Fruit fly (Drosophila melanogaster) whole organism, larva: Measurements from ENCODE around the gene mask.

Source experiments
- noc ChIP-seq: fragments of 200-800 bp; sonication (Bioruptor generic); optimal IDR thresholded peaks from 3 replicates; lab custom pipeline; 2019; ENCODE audit warnings: missing biosample characterization, mild to moderate bottlenecking, missing genetic modification characterization, moderate library complexity

Gene mask

DNA sequence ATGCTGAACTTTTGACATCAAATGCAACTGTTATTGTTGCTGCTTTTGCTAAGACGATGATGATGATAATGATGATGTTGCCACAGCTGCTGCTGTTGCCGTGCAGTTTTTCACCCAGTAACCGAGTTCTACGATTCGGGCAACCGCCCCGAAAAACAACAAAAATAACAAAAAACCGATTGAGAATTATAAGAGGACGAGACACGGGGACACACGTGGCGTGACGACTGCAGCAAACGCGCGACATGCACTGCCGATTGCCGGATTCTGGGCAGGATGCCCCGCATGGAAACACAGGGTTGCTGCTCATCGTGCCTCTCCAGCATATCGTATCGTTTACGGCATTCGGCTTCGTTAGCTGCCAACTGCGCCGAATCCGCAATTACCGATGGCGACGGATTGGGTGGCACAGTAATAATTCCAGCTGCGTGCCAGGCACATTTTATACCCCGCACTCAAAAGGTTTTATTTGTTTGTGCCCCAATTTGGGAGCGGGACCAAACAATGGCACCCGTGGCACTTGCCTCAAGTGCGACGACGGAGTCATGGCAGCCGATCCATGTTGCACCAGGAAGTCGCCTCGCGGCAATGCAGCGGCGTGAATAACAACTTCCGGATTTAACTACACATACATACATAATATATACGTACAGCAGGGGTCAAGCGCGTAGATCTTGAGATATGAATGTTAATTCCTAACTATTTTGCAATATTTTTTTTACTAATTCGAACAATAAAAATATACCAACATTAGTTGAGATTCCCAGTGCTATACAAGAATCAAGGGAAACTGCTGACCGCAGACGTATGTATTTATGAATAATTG lies 33.4 kb downstream of the mask start:
- TF ChIP-seq noc, result no peak

DNA sequence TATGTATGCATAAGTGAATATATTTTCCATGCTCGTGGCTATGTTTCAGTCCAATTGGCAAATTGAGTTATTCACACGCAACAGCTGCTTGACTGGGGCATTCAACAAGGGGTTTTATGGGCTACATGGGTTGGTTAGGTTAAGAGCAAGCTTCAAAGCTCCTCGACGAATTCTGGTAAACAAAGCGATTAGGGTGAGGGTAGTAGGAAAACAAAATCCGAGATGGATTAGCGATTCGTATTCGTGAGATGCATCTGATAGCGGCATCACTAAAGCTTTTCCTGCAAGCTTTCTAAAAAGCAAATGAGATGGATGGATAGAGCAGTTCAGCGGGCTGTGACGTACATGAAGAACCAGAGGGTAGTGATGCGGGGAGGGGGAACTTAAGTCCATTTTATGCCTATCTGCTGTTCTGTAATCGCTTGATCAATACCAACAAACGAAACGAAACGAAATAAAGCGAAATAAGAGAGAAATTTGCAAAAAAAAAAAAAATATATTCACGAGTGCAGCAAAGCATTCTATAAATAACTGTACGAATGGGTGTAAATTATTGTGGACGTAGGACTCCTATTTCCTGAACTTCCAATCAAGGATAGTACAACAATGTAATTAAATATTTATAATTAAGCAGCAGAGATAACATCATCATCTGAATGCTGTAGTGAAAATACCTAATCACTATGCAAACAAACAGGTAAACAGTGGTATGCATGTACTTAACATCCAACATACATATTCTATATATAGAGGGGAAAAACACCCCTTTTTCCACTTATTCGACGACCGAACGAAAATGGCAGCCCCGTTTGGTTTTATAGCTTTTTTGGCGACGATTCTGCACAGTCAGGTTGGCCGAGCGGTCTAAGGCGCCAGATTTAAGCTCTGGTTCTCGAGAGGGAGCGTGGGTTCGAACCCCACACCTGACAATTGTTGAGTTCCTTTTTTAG lies 34.3 kb downstream of the mask start:
- no peak for TF ChIP-seq noc

DNA sequence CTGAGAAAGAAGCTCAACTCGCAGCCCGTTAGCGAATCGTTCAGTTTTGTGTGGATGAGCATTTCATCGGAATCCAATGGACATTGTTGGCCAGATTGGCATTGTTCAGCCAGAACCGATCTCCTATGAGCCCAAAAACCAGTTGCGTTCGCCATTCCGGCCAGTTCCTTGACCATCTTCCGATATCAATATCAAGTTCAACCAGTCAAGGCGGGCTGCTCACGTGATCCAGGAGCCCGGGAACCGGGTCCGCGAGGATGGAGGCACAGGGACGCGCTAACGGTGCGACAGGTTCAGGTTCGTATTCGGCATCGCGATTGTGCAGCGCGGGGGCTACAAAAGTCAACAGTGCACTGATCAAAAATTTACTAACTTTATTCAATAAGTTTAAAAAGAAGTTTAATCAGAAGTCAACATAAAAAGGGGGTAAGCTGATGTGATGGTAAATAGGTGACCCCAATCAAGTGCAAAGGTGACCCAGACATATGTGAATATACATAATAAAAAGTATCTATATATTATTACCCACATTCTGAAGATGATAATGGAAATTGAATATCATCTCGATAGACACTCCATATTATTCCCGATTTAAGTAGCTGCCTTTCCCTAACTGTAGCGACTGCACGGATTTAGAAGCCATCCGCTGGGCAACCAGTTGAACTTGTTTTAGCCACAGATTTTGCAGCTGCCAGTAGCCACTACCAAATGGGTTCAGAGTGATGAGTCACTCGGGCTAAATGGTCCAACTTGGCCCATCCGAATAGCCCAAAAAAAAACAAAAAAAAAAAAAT lies 36.6 kb downstream of the mask start:
- TF ChIP-seq noc, result no peak

DNA sequence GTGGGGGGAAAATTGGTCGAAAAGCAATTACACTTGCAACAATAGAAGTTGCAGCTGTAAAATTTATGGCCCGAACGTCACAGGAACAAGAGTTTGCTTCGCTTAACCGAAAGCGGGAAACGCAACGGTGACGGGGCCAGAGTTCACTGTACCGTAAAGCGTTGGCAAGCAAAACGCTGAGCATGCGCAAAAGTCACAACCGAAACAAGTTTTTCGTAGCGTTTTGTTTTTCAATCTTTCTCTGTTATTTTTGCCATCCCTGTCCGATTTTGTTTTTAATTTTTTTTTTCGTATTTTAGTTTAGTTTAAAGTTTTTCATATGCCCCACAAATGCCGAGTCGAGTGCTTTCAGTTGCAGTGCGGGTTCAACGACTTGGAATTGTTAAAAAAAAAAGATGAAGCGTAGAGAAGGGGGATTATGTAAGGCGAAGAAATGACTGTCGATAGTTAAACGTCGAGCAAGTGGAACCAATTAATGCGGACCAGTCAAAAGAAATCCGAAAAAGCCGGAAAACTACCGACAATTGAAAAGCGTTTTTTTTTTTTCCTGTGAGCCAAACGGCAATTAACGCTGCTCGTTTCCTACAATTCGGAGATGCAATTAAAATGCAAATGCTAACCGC lies 37.3 kb downstream of the mask start:
- TF ChIP-seq noc, result no peak

DNA sequence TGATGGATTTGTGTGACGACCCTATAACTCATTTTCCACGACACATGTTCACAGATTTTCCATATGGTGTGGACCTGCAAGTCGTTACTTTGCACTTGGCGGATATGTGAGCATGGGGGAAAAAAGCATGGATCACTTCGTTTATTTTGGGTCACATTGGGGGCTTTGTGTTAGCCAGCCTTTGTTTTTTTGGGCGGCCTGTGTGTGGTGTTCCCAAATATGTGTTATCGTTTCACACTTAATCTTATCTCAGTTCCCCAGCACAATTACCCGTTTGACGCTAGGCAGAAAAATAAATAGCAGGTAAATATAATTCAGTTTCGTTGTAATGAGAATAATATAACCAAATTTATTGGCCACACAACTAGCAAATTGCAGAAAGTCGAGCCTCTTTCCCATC lies 37.9 kb downstream of the mask start:
- peak; percentile 10 for TF ChIP-seq noc

DNA sequence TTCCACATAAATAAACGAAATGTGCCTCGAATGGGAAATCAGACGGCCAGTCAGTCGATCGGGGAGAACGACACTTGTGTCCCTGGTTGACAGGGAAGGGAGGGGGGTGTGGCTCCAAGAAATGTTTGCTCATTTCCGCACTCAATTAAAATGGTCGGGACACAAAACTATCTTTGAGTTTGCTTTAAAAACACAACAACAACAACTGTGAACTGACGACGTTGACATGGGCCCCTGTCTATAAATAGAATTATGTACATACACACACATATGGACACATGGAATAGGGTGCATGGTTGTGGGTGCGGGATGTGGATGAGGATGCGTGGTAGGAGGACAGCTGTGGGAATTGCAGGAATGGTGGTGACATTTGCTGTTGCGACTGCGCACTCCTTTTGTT lies 39.7 kb downstream of the mask start:
- TF ChIP-seq noc, result no peak

DNA sequence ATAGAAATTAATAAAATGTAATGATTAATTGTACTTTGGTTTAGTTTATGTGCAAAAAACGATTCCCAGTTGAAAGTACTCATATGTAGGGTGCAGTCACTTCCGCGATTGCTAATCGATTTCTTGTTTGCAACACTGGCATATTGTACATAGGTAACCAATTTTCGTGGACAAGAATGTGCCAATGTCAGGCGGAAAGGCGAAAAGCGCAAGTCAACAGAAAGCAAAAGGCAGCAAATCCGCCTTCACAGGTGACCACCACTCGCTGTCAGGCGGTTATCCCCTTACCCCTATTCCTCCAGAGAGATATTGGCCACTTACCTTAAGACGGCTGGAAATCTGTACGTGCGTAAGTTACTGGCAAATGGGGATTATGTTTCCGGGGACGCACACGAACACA lies 40.2 kb downstream of the mask start:
- no peak for TF ChIP-seq noc

DNA sequence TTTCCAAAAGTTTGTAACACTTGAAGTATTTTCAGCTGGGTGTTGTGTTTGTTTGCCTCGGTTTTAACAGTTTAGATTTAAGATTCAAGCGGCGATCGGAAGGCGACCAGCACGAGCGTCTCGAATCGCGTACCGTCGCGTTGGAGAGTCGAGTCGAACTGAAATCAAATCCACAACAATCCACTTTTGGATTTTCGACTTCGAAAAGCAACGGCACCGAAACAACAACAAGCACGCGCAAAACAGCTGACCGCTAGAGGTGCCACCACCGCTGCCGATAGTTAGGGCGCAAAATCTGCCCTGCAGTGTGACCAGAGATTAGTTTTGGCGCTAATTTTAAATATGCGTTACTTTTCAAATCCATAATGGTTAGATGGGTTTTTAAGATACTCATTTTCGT lies 40.7 kb downstream of the mask start, which contains the start of gene jar:
TSS of gene jar (minus strand) at position 163 of the 400 bp plus-strand sequence.
- TF ChIP-seq noc, result peak; percentile 39

DNA sequence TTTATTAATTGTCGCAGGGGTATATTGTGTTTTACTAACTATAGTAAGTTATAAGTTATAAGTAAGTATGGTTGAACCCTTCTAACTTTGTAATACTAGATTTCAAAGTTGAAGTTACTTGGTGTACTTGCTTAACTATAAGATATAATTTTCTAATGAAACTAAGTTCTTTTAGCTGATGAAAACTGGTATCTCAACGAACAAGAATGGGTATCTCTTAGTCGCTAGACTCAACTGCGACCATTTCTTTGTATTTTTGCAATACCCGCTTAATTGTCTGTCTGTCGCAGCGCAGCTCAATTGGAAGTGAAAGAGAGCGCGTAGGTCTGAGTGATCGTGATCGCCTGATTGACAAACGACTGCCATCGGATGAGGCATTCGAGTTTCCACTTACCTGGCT lies 41.9 kb downstream of the mask start:
- no peak for TF ChIP-seq noc

DNA sequence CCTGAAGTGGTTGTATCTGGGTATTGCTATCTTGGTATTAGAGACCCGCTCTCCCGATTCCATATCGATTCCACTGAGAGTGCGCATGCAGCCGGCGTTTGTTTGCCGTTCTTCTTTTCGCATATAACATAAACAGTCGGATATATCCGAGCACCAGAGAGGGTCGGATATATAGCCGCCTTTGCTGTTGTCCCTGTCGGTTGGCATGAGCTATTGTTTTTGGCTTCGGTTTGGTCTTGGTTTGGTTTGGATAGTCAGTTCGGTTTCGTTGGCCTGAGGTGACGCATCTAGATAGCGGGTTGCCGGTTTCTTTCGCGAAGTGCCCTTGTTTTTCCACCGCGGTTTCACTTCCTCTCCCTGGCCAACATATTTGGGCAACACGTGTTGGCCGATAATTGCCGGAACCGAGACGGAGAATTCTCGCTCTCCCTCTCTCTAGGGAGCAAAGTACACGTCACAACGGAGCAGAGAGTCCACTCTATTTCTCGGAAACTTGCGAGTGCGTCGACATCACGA lies 42.5 kb downstream of the mask start, which contains the start of gene Orct2:
TSS of gene Orct2 (plus strand) at position 255 of the 516 bp plus-strand sequence.
- peak; percentile 50 for TF ChIP-seq noc

DNA sequence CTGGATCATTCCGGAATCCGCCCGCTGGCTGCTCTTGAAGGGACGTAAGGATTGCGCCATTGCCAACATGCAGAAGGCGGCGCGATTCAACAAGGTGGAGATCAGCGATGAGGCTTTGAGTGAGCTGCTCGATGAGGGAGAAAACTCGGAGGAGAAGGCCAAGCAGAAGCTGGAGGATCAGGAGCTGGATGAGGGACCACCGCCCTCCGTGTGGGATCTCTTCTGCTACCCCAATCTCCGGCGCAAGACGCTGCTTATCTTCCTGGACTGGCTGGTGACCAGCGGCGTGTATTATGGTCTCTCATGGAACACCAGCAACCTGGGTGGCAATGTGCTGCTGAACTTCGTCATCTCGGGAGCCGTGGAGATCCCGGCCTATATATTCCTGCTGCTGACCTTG lies 43.9 kb downstream of the mask start:
- no peak for TF ChIP-seq noc

DNA sequence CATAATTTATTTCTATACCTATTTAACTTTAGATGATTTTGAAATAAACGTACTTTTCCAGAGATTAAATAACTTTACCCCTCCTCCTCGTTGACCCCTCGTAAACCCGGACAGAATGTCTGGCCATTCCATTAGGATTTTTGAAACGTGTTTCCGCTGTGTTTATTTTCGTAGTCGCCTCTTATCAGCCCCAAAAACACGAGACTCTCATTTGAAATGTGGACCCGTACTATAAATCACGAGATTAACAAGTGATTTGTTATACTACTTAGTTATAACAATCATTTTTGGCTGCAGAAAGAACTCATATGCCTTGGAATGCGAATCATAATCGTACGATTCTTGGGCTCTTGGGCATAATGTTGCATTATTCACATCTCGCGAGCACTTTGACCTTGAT lies 45.1 kb downstream of the mask start:
- no peak for TF ChIP-seq noc

DNA sequence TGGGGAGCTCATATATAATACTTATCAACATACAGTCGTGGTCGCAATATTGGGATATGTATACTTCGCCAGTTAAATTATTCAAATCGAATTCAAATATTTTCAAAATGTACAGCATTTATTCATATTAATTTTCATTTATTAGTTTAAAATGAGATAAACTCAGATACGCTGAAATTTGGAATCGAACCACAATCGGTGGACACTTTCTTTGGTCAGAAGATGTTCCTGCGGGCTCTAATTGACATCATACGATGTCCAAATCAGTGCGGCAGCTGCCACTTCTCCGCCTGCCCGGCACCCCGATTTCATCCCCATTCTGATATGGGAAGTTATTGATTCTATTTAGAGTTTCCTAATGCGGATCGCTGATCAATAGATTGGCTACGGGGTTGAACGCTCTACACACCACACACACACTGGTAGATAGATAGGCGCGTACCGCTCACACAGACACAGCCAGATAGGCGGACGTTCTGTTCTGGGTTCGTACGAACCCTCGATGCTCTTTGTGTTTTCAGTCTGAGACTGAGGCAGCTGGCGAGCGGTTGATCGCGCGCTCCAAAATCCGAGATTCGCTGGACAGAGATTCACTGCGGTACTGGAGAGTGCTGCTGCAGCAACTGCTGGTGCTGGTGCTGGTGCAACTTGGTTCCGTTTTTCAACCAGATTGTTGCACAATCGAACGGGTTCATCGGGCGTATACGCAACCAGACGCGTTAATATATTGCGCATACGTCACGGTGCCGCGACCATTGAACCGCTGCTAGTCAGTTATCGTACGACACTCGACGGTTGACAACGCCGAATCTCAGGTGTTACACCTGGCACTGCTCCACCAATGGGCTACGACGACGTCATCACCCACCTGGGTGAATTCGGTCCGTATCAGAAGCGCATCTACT lies 46.0 kb downstream of the mask start, which contains the start of gene Orct:
TSS of gene Orct (plus strand) at position 157 of the 905 bp plus-strand sequence.
- peak; percentile 96 for TF ChIP-seq noc

DNA sequence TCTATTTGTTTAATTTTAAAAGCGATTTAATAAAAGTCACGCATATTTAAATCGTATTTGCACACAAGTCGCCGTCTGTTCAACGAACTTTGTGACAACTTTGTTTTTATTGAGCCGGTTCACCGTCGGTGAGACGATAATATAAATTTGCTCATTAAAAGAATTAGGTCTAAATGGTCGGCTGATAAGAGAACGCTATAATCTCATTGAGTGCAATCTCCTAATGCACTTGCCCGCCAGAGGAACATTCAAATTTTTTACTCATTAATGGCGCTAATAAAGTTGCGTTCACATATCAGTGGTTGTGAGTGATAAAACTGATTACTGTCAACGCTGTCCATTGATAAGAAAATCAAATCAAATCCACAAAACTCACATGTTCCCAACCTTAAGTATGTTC lies 48.4 kb downstream of the mask start:
- TF ChIP-seq noc, result no peak

DNA sequence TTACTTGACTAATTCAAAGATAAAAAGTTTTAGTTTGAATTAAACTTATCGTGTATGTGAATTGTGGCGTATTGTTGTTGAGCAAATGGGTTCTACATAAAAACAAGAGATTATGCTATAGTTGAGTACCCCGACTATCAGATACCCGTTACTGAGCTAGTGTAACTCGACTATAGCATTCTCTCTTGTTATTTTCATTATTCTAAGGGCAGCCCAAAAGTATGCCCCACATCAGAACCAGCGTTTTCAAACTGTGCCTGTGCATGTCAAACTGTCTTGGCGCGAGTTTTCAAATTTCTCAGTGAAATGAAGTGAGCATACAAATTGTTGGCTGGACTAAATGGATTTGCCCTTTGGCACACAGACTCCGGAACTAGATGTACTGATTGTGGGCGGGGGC lies 48.9 kb downstream of the mask start, which contains the start of gene shps:
TSS of gene shps (plus strand) at position 282 of the 400 bp plus-strand sequence.
- TF ChIP-seq noc, result no peak
